Fruit fly (Drosophila melanogaster): ENCODE data around the gene CG42828.

DNA sequence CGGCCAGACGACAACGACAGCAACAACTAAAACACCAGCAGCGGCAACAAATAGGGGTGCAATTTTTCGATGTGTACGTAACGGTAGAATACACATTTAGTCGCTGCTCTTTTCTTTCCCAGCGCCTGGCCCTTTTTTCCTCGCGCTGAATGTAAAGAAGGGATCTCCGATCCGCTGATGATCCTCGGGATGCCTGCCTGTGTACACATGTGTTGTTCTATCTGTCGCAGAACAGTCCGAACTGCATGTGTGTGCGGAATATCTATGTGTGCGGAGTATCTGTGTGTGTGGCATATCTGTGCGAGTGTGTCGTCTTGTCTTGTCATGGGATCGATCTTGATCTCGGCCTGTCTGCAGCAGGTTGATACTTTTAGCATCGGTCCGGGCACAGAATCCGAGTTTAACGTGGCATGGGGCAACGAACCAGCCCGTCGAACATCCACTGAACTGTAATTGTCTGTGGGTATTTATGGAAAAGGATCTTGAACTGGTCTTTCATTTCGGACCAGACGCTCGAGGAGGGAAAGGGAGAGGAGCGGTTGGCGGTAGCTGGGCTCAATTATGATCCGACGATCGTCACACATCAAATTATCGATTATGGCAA, 29.7 kb upstream of the CG42828 start:
- TF ChIP-seq CG17806 (tag; optimal IDR thresholded peaks at IDR 0.05) (no peak), D1 (tag; optimal IDR thresholded peaks at IDR 0.05) (no peak), CG10348 (GFP tag; IDR thresholded peaks at IDR 0.05) (no peak), CG13204 (GFP tag; optimal IDR thresholded peaks at IDR 0.05) (peak; percentile 61), EcR (GFP tag; optimal IDR thresholded peaks at IDR 0.05) (peak; percentile 87), CG9948 (tag; optimal IDR thresholded peaks at IDR 0.05) (no peak), CG8301 (tag; optimal IDR thresholded peaks at IDR 0.05) (no peak), CG14655 (GFP tag; optimal IDR thresholded peaks at IDR 0.05) (no peak), CG15710 (tag; optimal IDR thresholded peaks at IDR 0.05) (no peak)
